Worm (Caenorhabditis elegans): ENCODE measurements around the gene F53G2.2.
A peak's percentile ranks its signal among the peaks of the same experiment; 100 is the strongest.

The F53G2.2 gene

DNA sequence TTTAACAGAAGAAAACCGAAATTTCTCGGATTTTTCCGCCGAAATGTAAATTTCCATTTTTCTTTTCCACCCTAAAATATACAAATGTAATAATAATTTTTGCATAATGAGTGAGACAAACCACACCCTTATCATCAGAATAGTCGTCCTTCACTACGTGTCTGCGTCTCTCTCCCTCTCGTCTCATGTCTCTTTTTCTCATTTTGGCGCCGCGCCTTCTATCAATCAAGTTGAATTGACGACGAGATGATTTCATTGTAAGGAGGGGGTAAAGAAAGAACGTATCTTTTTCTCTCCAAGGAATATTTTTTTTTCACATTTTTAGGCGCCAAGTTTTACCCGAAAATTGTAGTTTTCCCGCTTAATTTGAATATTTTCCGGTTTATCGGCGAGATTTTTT lies 39.5 kb upstream of the F53G2.2 start:
- TF ChIP-seq ceh-2 (tag; optimal IDR thresholded peaks at IDR 0.05) (no peak), zip-5 (tag; optimal IDR thresholded peaks at IDR 0.05) (no peak), unc-55 (GFP tag; optimal IDR thresholded peaks at IDR 0.05) (no peak), lin-11 (tag; optimal IDR thresholded peaks at IDR 0.05) (no peak), ref-2 (tag; optimal IDR thresholded peaks at IDR 0.05) (no peak), ceh-48 (tag; optimal IDR thresholded peaks at IDR 0.05) (no peak), ceh-19 (GFP tag; optimal IDR thresholded peaks at IDR 0.05) (no peak), Y22D7AL.16 (tag; optimal IDR thresholded peaks at IDR 0.05) (no peak), pqm-1 (tag; optimal IDR thresholded peaks at IDR 0.05) (no peak), nfya-1 (tag; optimal IDR thresholded peaks at IDR 0.05) (no peak), ceh-6 (GFP tag; optimal IDR thresholded peaks at IDR 0.05) (no peak), sox-4 (tag; optimal IDR thresholded peaks at IDR 0.05) (no peak)

DNA sequence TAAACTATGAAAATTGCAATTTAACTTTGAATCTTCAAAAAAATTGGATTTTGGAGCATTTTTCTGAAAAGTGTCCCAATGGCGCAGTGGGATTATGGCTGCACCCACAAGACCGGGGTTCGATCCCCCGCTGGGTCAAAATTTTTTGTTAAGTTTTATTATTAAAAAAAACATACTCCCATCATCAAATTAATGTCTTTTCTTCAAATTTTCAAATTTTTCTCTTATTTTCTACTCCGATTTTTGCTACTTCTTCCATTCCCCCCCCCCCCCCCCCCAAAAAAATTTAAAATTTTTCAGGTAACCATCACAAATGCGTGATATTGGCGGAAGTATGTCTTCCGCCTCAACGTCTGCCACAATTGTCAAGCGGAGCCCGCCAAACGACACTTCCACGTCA lies 38.7 kb upstream of the F53G2.2 start, which contains the start of gene vab-19:
vab-19 (plus strand) TSS at position 301 of the 400 bp plus-strand sequence.
- TF ChIP-seq nfya-1 (tag; optimal IDR thresholded peaks at IDR 0.05) (no peak), syd-9 (tag; optimal IDR thresholded peaks at IDR 0.05) (no peak), ceh-6 (GFP tag; optimal IDR thresholded peaks at IDR 0.05) (no peak), C08G9.2 (tag; optimal IDR thresholded peaks at IDR 0.05) (no peak), ref-2 (tag; optimal IDR thresholded peaks at IDR 0.05) (no peak), K02D7.2 (tag; optimal IDR thresholded peaks at IDR 0.05) (no peak), gmeb-2 (tag; optimal IDR thresholded peaks at IDR 0.05) (no peak), sox-4 (tag; optimal IDR thresholded peaks at IDR 0.05) (no peak), hlh-15 (tag; optimal IDR thresholded peaks at IDR 0.05) (no peak), ceh-34 (tag; optimal IDR thresholded peaks at IDR 0.05) (no peak), ceh-30 (tag; optimal IDR thresholded peaks at IDR 0.05) (no peak), Y22D7AL.16 (tag; optimal IDR thresholded peaks at IDR 0.05) (no peak), ttx-3 (tag; optimal IDR thresholded peaks at IDR 0.05) (no peak), pat-9 (tag; optimal IDR thresholded peaks at IDR 0.05) (no peak), ceh-2 (tag; optimal IDR thresholded peaks at IDR 0.05) (no peak), C38D4.7 (GFP tag; optimal IDR thresholded peaks at IDR 0.05) (no peak), ama-1 (optimal IDR thresholded peaks at IDR 0.05) (no peak)

DNA sequence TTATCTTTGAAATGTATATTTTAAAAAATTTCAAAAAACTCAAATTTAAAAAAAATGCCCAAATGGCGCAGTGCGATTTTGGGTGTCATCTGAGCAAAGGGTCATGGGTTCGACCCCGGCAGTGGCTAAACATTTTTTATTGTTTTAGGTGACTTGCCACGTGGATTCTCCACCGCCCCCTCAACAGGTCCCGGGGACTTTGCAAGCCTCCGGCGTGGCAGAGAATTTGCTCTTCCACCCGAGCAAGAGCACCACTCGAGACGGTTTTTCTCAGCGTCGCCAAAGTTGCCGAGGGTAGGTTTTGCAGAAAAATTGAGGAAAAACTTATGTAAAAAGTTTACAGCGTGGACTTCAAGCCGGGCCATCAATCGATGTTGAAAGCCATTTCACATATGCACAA lies 36.6 kb upstream of the F53G2.2 start:
- TF ChIP-seq dve-1 (tag; optimal IDR thresholded peaks at IDR 0.05), result no peak

DNA sequence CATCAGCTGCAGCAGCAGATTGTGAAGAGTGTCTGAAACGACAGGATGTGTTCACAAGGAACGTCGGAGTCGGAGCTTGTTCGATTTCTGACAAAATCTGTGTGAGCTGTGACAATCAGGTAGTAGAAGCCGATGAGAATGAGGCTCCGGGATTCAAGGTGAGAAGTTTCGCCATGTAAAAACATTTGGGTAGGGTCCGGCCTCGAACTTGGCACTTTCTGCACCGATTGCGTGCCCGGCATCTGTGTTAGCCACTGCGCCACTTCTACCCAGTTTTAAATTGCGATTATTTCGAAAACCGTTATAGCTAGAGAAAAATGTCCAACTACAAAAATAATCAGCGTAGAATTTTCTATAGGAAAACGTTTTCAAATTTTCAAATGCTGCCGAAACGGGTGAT lies 35.0 kb upstream of the F53G2.2 start:
- TF ChIP-seq hlh-30 (tag; optimal IDR thresholded peaks at IDR 0.05; ENCODE audit: insufficient read depth), result no peak
- TF ChIP-seq hlh-8 (tag; optimal IDR thresholded peaks at IDR 0.05), result no peak
- no peak for TF ChIP-seq unc-55 (GFP tag; optimal IDR thresholded peaks at IDR 0.05)
- TF ChIP-seq ztf-16 (tag; optimal IDR thresholded peaks at IDR 0.05), result no peak
- TF ChIP-seq nhr-11 (tag; optimal IDR thresholded peaks at IDR 0.05), result no peak
- TF ChIP-seq ceh-14 (tag; optimal IDR thresholded peaks at IDR 0.05), result no peak
- TF ChIP-seq tbx-2 (tag; optimal IDR thresholded peaks at IDR 0.05), result no peak

DNA sequence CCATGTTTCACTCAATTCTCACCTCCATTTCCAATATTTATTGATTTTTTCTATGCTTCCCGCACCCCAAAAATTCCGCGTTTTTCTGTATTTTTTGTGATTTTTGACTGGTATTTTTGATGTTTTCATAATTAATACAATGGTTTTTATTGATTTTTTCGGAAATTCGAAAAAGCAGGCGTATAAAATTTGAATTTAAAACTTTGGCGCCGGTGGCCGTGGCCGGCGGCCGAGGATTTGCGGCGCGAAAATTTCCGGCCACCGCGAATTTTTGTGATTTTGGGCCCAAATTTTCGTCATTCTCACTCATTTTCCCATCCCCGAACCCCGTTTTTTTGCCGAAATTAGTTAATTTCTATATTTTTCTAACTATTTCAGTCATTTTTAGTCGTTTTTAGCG lies 30.7 kb upstream of the F53G2.2 start:
- TF ChIP-seq ceh-2 (tag; optimal IDR thresholded peaks at IDR 0.05) (peak; percentile 10), che-1 (tag; optimal IDR thresholded peaks at IDR 0.05) (peak; percentile 16), C08G9.2 (tag; optimal IDR thresholded peaks at IDR 0.05) (peak; percentile 79), ceh-31 (tag; optimal IDR thresholded peaks at IDR 0.05) (peak; percentile 76), ceh-6 (GFP tag; optimal IDR thresholded peaks at IDR 0.05) (no peak), lim-6 (tag; optimal IDR thresholded peaks at IDR 0.05) (peak; percentile 9), tbx-7 (tag; optimal IDR thresholded peaks at IDR 0.05) (peak; percentile 55), rnt-1 (tag; optimal IDR thresholded peaks at IDR 0.05) (peak; percentile 9), zip-5 (tag; optimal IDR thresholded peaks at IDR 0.05) (peak; percentile 25), ceh-48 (tag; optimal IDR thresholded peaks at IDR 0.05) (peak; percentile 38), F13H6.1 (tag; optimal IDR thresholded peaks at IDR 0.05) (peak; percentile 10), ref-2 (tag; optimal IDR thresholded peaks at IDR 0.05) (peak; percentile 40), ets-4 (tag; optimal IDR thresholded peaks at IDR 0.05) (peak; percentile 57), pha-4 (tag; optimal IDR thresholded peaks at IDR 0.05) (no peak), mec-3 (tag; optimal IDR thresholded peaks at IDR 0.05; ENCODE audit: borderline replicate concordance) (peak; percentile 59), syd-9 (tag; optimal IDR thresholded peaks at IDR 0.05) (no peak), hlh-8 (tag; optimal IDR thresholded peaks at IDR 0.05) (peak; percentile 57), tbx-2 (tag; optimal IDR thresholded peaks at IDR 0.05) (peak; percentile 67), nfya-1 (tag; optimal IDR thresholded peaks at IDR 0.05) (no peak)
